Fruit fly (Drosophila melanogaster) whole organism, prepupa: ENCODE data around the gene CG17127.

Experiments used
- CG11294 ChIP-seq: fragments of 200-800 bp; sonication (Bioruptor generic); IDR thresholded peaks from 2 replicates; pipeline ENCODE4 v1.3.6; 2022; ENCODE audit warnings: missing biosample characterization, missing genetic modification characterization
- CG16779 ChIP-seq: fragments of 200-800 bp; sonication (Bioruptor generic); optimal IDR thresholded peaks from 3 replicates; lab custom pipeline; 2017; ENCODE audit warnings: missing biosample characterization, mild to moderate bottlenecking, missing genetic modification characterization
- CG4318 ChIP-seq: fragments of 200-800 bp; sonication (Bioruptor generic); optimal IDR thresholded peaks from 3 replicates; lab custom pipeline; 2017; ENCODE audit warnings: missing biosample characterization, mild to moderate bottlenecking, missing genetic modification characterization
- CG8632 ChIP-seq: fragments of 200-800 bp; sonication (Bioruptor generic); optimal IDR thresholded peaks from 3 replicates; lab custom pipeline; 2016; ENCODE audit warnings: missing biosample characterization, missing genetic modification characterization
- achi ChIP-seq: fragments of 200-800 bp; sonication (Bioruptor generic); optimal IDR thresholded peaks from 3 replicates; lab custom pipeline; 2016; ENCODE audit warnings: missing biosample characterization, missing genetic modification characterization

- TF ChIP-seq CG4318 (no peak), CG11294 (GFP tag; lab: Robert Waterston, UW) (no peak), achi (GFP tag; lab: Kevin White, UChicago) (no peak), CG8632 (GFP tag; lab: Kevin White, UChicago) (no peak), CG16779 (tag; lab: Kevin White, UChicago) (no peak)
These were observed 960 bp upstream of the CG17127 start, which contains the start of gene CG6724 for dm6 chr2L:10769708-10770107.
